Fruit fly (Drosophila melanogaster): ENCODE data around the gene atms.

The atms gene

DNA sequence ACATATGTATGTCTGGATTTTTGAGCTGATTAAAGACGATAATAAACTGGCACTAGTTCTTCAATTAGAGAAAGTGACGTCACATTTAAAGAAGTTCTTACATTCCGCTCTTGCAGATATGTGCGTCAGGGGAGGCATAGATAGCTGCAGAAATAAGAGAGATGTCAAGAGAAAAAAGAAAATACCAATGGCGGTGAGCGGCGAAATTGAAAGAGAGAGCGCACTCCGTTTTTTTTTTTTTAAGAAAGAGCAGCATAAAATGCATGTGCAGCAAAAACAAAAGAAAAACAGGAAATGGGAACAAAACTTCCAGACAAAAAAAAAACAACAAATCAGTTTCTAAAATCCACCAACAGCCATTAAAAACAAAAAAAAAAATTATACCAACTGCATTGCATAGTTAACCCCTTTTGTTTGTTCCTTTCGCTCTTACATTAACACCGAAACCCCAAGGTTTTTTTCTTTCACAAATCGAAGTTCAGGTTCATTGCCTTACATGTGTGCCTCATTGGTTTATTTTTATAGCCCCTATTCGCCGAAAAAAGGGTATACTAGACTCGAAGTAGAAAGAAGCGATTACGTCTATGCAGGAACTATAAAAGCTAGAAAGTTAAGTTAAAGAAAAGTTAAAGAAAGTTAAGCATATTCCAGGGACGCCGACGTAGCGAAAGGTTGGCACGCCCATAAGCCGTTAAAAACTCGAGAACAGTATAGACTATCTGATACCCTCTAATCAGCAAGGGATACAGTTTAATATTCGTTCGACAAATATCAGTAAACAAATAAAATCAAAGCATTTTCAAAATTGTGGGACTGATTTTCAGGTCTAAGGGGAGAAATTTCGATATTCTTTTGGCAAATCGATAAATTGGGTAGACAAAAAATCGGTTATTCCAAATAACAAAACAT lies 9.0 kb upstream of the atms start (continued):
- peak; percentile 97 for TF ChIP-seq CG3163 (GFP tag; optimal IDR thresholded peaks at IDR 0.05)
- TF ChIP-seq NfI (GFP tag; optimal IDR thresholded peaks at IDR 0.05): no peak
- TF ChIP-seq mld (GFP tag; IDR thresholded peaks at IDR 0.05; ENCODE audit: partially characterized antibody): peak; percentile 78; the same call in 2 of the 3 replicates
- no peak for TF ChIP-seq PHDP (tag; optimal IDR thresholded peaks at IDR 0.05)
- no peak for TF ChIP-seq NC2β (GFP tag; optimal IDR thresholded peaks at IDR 0.05)
- TF ChIP-seq Bgb (GFP tag; IDR thresholded peaks at IDR 0.05; ENCODE audit: partially characterized antibody): 0 out of 2 replicates have a peak, but pooled peaks have one; percentile 27
- no peak for TF ChIP-seq unc-4 (GFP tag; IDR thresholded peaks at IDR 0.05; ENCODE audit: partially characterized antibody)
- TF ChIP-seq ro (GFP tag; IDR thresholded peaks at IDR 0.05): no peak
- no peak for TF ChIP-seq Hmr (GFP tag; optimal IDR thresholded peaks at IDR 0.05)
- no peak for TF ChIP-seq CoRest (tag; optimal IDR thresholded peaks at IDR 0.05)
- TF ChIP-seq corto (GFP tag; optimal IDR thresholded peaks at IDR 0.05): no peak
- TF ChIP-seq CG14860 (GFP tag; IDR thresholded peaks at IDR 0.05; ENCODE audit: partially characterized antibody): peak; percentile 76
- no peak for TF ChIP-seq HLHmδ (GFP tag; optimal IDR thresholded peaks at IDR 0.05)
- peak; percentile 84 for TF ChIP-seq HLH4C (GFP tag; IDR thresholded peaks at IDR 0.05; ENCODE audit: partially characterized antibody)
- peak; percentile 67; the same call in 2 of the 3 replicates for TF ChIP-seq CG7963 (GFP tag; IDR thresholded peaks at IDR 0.05; ENCODE audit: partially characterized antibody)
- TF ChIP-seq tna (GFP tag; IDR thresholded peaks at IDR 0.05; ENCODE audit: partially characterized antibody): peak; percentile 83
- TF ChIP-seq dan (GFP tag; IDR thresholded peaks at IDR 0.05): no peak
- TF ChIP-seq danr (GFP tag; IDR thresholded peaks at IDR 0.05): no peak
- no peak for TF ChIP-seq phol (tag; optimal IDR thresholded peaks at IDR 0.05)
- no peak for TF ChIP-seq Abd-B (GFP tag; optimal IDR thresholded peaks at IDR 0.05)
- no peak for TF ChIP-seq Dad (GFP tag; optimal IDR thresholded peaks at IDR 0.05)
- TF ChIP-seq CG4617 (GFP tag; optimal IDR thresholded peaks at IDR 0.05; ENCODE audit: borderline replicate concordance): no peak
- no peak for TF ChIP-seq Fer3 (tag; optimal IDR thresholded peaks at IDR 0.05)
- no peak for TF ChIP-seq Ravus (GFP tag; IDR thresholded peaks at IDR 0.05)
- TF ChIP-seq CG4730 (GFP tag; IDR thresholded peaks at IDR 0.05): no peak
- TF ChIP-seq CG9932 (GFP tag; IDR thresholded peaks at IDR 0.05): no peak
- TF ChIP-seq lbe (GFP tag; optimal IDR thresholded peaks at IDR 0.05): no peak
- TF ChIP-seq Stat92E (GFP tag; optimal IDR thresholded peaks at IDR 0.05): no peak
- no peak for TF ChIP-seq cwo (GFP tag; optimal IDR thresholded peaks at IDR 0.05)
- no peak for TF ChIP-seq pan (optimal IDR thresholded peaks at IDR 0.05)
- TF ChIP-seq pan (GFP tag; optimal IDR thresholded peaks at IDR 0.05 in 1 of 2, IDR thresholded peaks at IDR 0.05 in 1 of 2): peak in 1 of 2 experiments; percentile 16
- TF ChIP-seq disco-r (GFP tag; optimal IDR thresholded peaks at IDR 0.05): no peak
- no peak for TF ChIP-seq CG7556 (GFP tag; optimal IDR thresholded peaks at IDR 0.05)
- no peak for TF ChIP-seq TFAM (GFP tag; optimal IDR thresholded peaks at IDR 0.05)
- no peak for TF ChIP-seq gt (GFP tag; IDR thresholded peaks at IDR 0.05)
- TF ChIP-seq Max (GFP tag; optimal IDR thresholded peaks at IDR 0.05): no peak
- peak; percentile 69 for TF ChIP-seq CG16813 (GFP tag; IDR thresholded peaks at IDR 0.05; ENCODE audit: partially characterized antibody)
- TF ChIP-seq CG2199 (GFP tag; IDR thresholded peaks at IDR 0.05): peak; percentile 45; the same call in 1 of the 3 replicates
- peak; percentile 19; the same call in 1 of the 2 replicates for TF ChIP-seq ato (GFP tag; IDR thresholded peaks at IDR 0.05; ENCODE audit: partially characterized antibody)
- no peak for TF ChIP-seq grn (GFP tag; optimal IDR thresholded peaks at IDR 0.05)
- TF ChIP-seq CG6689 (GFP tag; IDR thresholded peaks at IDR 0.05): no peak
- TF ChIP-seq chinmo (GFP tag; IDR thresholded peaks at IDR 0.05; ENCODE audit: partially characterized antibody): 0 out of 4 replicates have a peak, but pooled peaks have one; percentile 32
- TF ChIP-seq cg (GFP tag; optimal IDR thresholded peaks at IDR 0.05): peak; percentile 2
- peak; percentile 92 for TF ChIP-seq pros (GFP tag; optimal IDR thresholded peaks at IDR 0.05)
- no peak for TF ChIP-seq vvl (GFP tag; IDR thresholded peaks at IDR 0.05)
- TF ChIP-seq HLH54F (GFP tag; optimal IDR thresholded peaks at IDR 0.05): no peak
- TF ChIP-seq sug (tag; optimal IDR thresholded peaks at IDR 0.05): no peak
